Fruit fly (Drosophila melanogaster) whole organism, prepupa: Measurements from ENCODE around the gene CG18259.

Source experiments
- CG16779 ChIP-seq: fragments of 200-800 bp; sonication (Bioruptor generic); optimal IDR thresholded peaks from 3 replicates; lab custom pipeline; 2017; ENCODE audit warnings: missing biosample characterization, mild to moderate bottlenecking, missing genetic modification characterization
- CG6792 ChIP-seq: fragments of 200-800 bp; sonication (Bioruptor generic); optimal IDR thresholded peaks from 3 replicates; lab custom pipeline; 2016; ENCODE audit warnings: missing biosample characterization, missing genetic modification characterization
- CG9139 ChIP-seq: fragments of 200-800 bp; sonication (Bioruptor generic); optimal IDR thresholded peaks from 3 replicates; lab custom pipeline; 2017; ENCODE audit warnings: missing biosample characterization, mild to moderate bottlenecking, missing genetic modification characterization
- Hr39 ChIP-seq: fragments of 200-800 bp; sonication (Bioruptor generic); optimal IDR thresholded peaks from 2 replicates; lab custom pipeline; 2016; ENCODE audit warnings: missing biosample characterization, missing genetic modification characterization
- Lpt ChIP-seq: fragments of 200-800 bp; sonication (Bioruptor generic); optimal IDR thresholded peaks from 3 replicates; lab custom pipeline; 2016; ENCODE audit warnings: missing biosample characterization, missing genetic modification characterization
- acj6 ChIP-seq: fragments of 200-800 bp; sonication (Bioruptor generic); optimal IDR thresholded peaks from 3 replicates; lab custom pipeline; 2016; ENCODE audit warnings: missing biosample characterization, missing genetic modification characterization
- spab ChIP-seq: fragments of 200-800 bp; sonication (Bioruptor generic); optimal IDR thresholded peaks from 2 replicates; lab custom pipeline; 2017; ENCODE audit warnings: missing biosample characterization, mild to moderate bottlenecking, missing genetic modification characterization, missing genetic modification reagents

DNA sequence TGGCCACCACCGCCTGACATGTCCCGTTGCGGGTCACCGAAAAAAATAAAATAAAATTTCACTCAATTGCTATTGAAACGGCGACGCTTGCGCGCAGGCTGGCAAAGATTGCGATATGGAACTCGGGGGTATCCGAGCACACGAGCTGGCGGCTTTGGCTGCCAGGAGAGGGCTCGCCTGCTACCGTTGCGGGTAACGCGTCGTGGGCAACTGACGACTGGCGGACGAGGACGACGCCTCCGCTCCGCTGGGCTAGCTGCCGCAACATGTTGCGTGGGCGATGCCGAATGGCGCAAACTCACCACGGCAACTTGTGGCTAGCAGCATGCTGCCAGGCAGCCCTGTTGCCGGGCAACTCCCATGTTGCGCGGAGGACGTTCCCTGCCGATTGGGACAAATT is 9.5 kb downstream of the CG18259 start, which contains the start of gene CCKLR-17D3:
- TF ChIP-seq CG6792 (no peak), CG16779 (no peak), Lpt (GFP tag; lab: Kevin White, UChicago) (no peak), acj6 (GFP tag; lab: Kevin White, UChicago) (no peak), CG9139 (GFP tag; lab: Kevin White, UChicago) (no peak), spab (GFP tag; lab: Kevin White, UChicago) (no peak), Hr39 (GFP tag; lab: Kevin White, UChicago) (no peak)
